Fruit fly (Drosophila melanogaster): ENCODE results near the gene Pmvk.
A peak's percentile ranks its signal among the peaks of the same experiment; 100 is the strongest.

The Pmvk gene

dm6 chr2L:19575626-19576298 lies 4.4 kb downstream of the Pmvk start (continued):
- peak; percentile 62 for TF ChIP-seq CG17912 (GFP tag; optimal IDR thresholded peaks at IDR 0.05)
- peak; percentile 97 for TF ChIP-seq Atf-2 (GFP tag; optimal IDR thresholded peaks at IDR 0.05)
- no peak for TF ChIP-seq Dll (GFP tag; IDR thresholded peaks at IDR 0.05; ENCODE audit: partially characterized antibody)
- peak; percentile 90 for TF ChIP-seq C15 (GFP tag; IDR thresholded peaks at IDR 0.05)
- TF ChIP-seq ems (GFP tag; optimal IDR thresholded peaks at IDR 0.05) = peak; percentile 98
- TF ChIP-seq Rfx (GFP tag; IDR thresholded peaks at IDR 0.05) = peak; percentile 96
- peak; percentile 93 for TF ChIP-seq CG17359 (tag; optimal IDR thresholded peaks at IDR 0.05)
- TF ChIP-seq Dfd (GFP tag; optimal IDR thresholded peaks at IDR 0.05) = no peak
- peak; percentile 80 for TF ChIP-seq Deaf1 (tag; optimal IDR thresholded peaks at IDR 0.05)
- peak; percentile 96 for TF ChIP-seq CG1602 (GFP tag; optimal IDR thresholded peaks at IDR 0.05)
- peak; percentile 97 for TF ChIP-seq Bteb2 (GFP tag; optimal IDR thresholded peaks at IDR 0.05)
- TF ChIP-seq Optix (GFP tag; IDR thresholded peaks at IDR 0.05) = peak; percentile 94
- TF ChIP-seq Ets97D (GFP tag; optimal IDR thresholded peaks at IDR 0.05) = peak; percentile 96
- peak; percentile 93 for TF ChIP-seq CG7357 (GFP tag; IDR thresholded peaks at IDR 0.05)
- peak; percentile 90 for TF ChIP-seq odd (GFP tag; optimal IDR thresholded peaks at IDR 0.05)
- TF ChIP-seq tx (GFP tag; optimal IDR thresholded peaks at IDR 0.05) = peak; percentile 96
- peak; percentile 98 for TF ChIP-seq gro (GFP tag; optimal IDR thresholded peaks at IDR 0.05)
- peak; percentile 87 for TF ChIP-seq CG14667 (GFP tag; IDR thresholded peaks at IDR 0.05)
- TF ChIP-seq Spps (tag; optimal IDR thresholded peaks at IDR 0.05) = peak; percentile 89
- peak; percentile 94 for TF ChIP-seq Xrp1 (GFP tag; IDR thresholded peaks at IDR 0.05)
- peak; percentile 91 for TF ChIP-seq p53 (GFP tag; optimal IDR thresholded peaks at IDR 0.05)
- peak; percentile 93 for TF ChIP-seq wor (GFP tag; IDR thresholded peaks at IDR 0.05)
- TF ChIP-seq fd96Cb (tag; optimal IDR thresholded peaks at IDR 0.05) = peak; percentile 97
- TF ChIP-seq pros (GFP tag; optimal IDR thresholded peaks at IDR 0.05) = peak; percentile 93
- TF ChIP-seq hkb (optimal IDR thresholded peaks at IDR 0.05) = peak; percentile 54
- peak; percentile 94 for TF ChIP-seq hkb (GFP tag; IDR thresholded peaks at IDR 0.05)
- peak; percentile 75 for TF ChIP-seq chm (GFP tag; IDR thresholded peaks at IDR 0.05)
- peak; percentile 86 for TF ChIP-seq CG6683 (GFP tag; optimal IDR thresholded peaks at IDR 0.05)
- TF ChIP-seq PHDP (tag; optimal IDR thresholded peaks at IDR 0.05) = peak; percentile 95
- TF ChIP-seq peb (GFP tag; IDR thresholded peaks at IDR 0.05) = peak; percentile 89
- peak; percentile 95 for TF ChIP-seq al (GFP tag; IDR thresholded peaks at IDR 0.05)
- TF ChIP-seq CG2202 (tag; optimal IDR thresholded peaks at IDR 0.05) = peak; percentile 87
- TF ChIP-seq CoRest (tag; optimal IDR thresholded peaks at IDR 0.05) = peak; percentile 98
- TF ChIP-seq emc (GFP tag; optimal IDR thresholded peaks at IDR 0.05) = peak; percentile 96
- TF ChIP-seq CG13296 (GFP tag; optimal IDR thresholded peaks at IDR 0.05) = peak; percentile 94
- TF ChIP-seq CG6175 (GFP tag; IDR thresholded peaks at IDR 0.05) = no peak; the same call in 1 of the 3 replicates
- TF ChIP-seq Jarid2 (GFP tag; optimal IDR thresholded peaks at IDR 0.05) = peak; percentile 81
- peak; percentile 59 for TF ChIP-seq fd102C (GFP tag; optimal IDR thresholded peaks at IDR 0.05)
- TF ChIP-seq pita (GFP tag; optimal IDR thresholded peaks at IDR 0.05) = peak; percentile 62
- peak; percentile 96 for TF ChIP-seq Chrac-16 (GFP tag; optimal IDR thresholded peaks at IDR 0.05)
- peak; percentile 81; the same call in 1 of the 2 replicates for TF ChIP-seq Awh (GFP tag; IDR thresholded peaks at IDR 0.05)
- peak; percentile 87 for TF ChIP-seq oc (tag; optimal IDR thresholded peaks at IDR 0.05)
- TF ChIP-seq Med (GFP tag) = peak; percentile 99
- TF ChIP-seq CG17186 (GFP tag; optimal IDR thresholded peaks at IDR 0.05) = peak; percentile 84
- peak; percentile 85 for TF ChIP-seq CG4617 (GFP tag; optimal IDR thresholded peaks at IDR 0.05; ENCODE audit: borderline replicate concordance)
- TF ChIP-seq CG3281 (GFP tag; optimal IDR thresholded peaks at IDR 0.05) = peak; percentile 97
- TF ChIP-seq pb (GFP tag; optimal IDR thresholded peaks at IDR 0.05) = peak; percentile 96
- peak; percentile 91 for TF ChIP-seq zfh1 (GFP tag; IDR thresholded peaks at IDR 0.05)
- TF ChIP-seq sug (tag; optimal IDR thresholded peaks at IDR 0.05) = peak; percentile 89
- TF ChIP-seq Rx (GFP tag; IDR thresholded peaks at IDR 0.05) = peak; percentile 92
- TF ChIP-seq onecut (GFP tag; IDR thresholded peaks at IDR 0.05) = peak; percentile 73

All from whole organism, embryonic.